Worm (Caenorhabditis elegans) whole organism, early embryonic: ENCODE measurements around the gene C44B7.7.

Experiments used
- F13C5.2 ChIP-seq: sonication (generic microtip); optimal IDR thresholded peaks from 2 replicates; lab custom pipeline; 2017; ENCODE audit warnings: mild to moderate bottlenecking, missing genetic modification characterization, inconsistent platforms, missing compliant biosample characterization
- aly-1 ChIP-seq: sonication (generic microtip); optimal IDR thresholded peaks from 2 replicates; lab custom pipeline; 2016; ENCODE audit warnings: missing genetic modification characterization, missing compliant biosample characterization
- ama-1 ChIP-seq: fragments of 150-350 bp; optimal IDR thresholded peaks from 2 replicates; lab custom pipeline; 2014
- ceh-13 ChIP-seq: fragments of 200-800 bp; sonication (Bioruptor generic); optimal IDR thresholded peaks from 2 replicates; lab custom pipeline; 2018; ENCODE audit warnings: mild to moderate bottlenecking, missing genetic modification characterization, missing compliant biosample characterization
- ceh-36 ChIP-seq: sonication (generic microtip); optimal IDR thresholded peaks from 2 replicates; lab custom pipeline; 2016; ENCODE audit warnings: missing genetic modification characterization, inconsistent platforms, missing compliant biosample characterization
- flt-1 ChIP-seq: fragments of 200-800 bp; sonication (Bioruptor generic); IDR thresholded peaks from 2 replicates; pipeline ENCODE4 v1.3.6; 2022; ENCODE audit warnings: missing genetic modification characterization, missing compliant biosample characterization
- hmg-4 ChIP-seq: fragments of 200-800 bp; sonication (Bioruptor generic); optimal IDR thresholded peaks from 2 replicates; lab custom pipeline; 2018; ENCODE audit warnings: mild to moderate bottlenecking, missing genetic modification characterization, missing compliant biosample characterization
- hnd-1 ChIP-seq: sonication (generic microtip); optimal IDR thresholded peaks from 2 replicates; lab custom pipeline; 2016; ENCODE audit warnings: missing genetic modification characterization, missing compliant biosample characterization
- pes-1 ChIP-seq: fragments of 200-800 bp; sonication (Bioruptor generic); IDR thresholded peaks from 2 replicates; pipeline ENCODE4 v1.3.6; 2022; ENCODE audit warnings: missing genetic modification reagents, missing genetic modification characterization, missing compliant biosample characterization
- sea-1 ChIP-seq: fragments of 200-800 bp; sonication (Bioruptor generic); conservative IDR thresholded peaks from 2 replicates; pipeline ENCODE4 v1.3.6; 2022; ENCODE audit warnings: missing genetic modification characterization, missing compliant biosample characterization
- tbx-11 ChIP-seq: fragments of 200-800 bp; sonication (Bioruptor generic); IDR thresholded peaks from 2 replicates; pipeline ENCODE4 v1.3.6; 2022; ENCODE audit warnings: missing genetic modification characterization, missing compliant biosample characterization
- tbx-37 ChIP-seq: fragments of 200-800 bp; sonication (Bioruptor generic); conservative IDR thresholded peaks from 2 replicates; pipeline ENCODE4 v1.3.6; 2022; ENCODE audit warnings: missing genetic modification reagents, missing genetic modification characterization, missing compliant biosample characterization
- tra-4 ChIP-seq: sonication (generic microtip); optimal IDR thresholded peaks from 2 replicates; lab custom pipeline; 2017; ENCODE audit warnings: missing genetic modification characterization, missing compliant biosample characterization

DNA sequence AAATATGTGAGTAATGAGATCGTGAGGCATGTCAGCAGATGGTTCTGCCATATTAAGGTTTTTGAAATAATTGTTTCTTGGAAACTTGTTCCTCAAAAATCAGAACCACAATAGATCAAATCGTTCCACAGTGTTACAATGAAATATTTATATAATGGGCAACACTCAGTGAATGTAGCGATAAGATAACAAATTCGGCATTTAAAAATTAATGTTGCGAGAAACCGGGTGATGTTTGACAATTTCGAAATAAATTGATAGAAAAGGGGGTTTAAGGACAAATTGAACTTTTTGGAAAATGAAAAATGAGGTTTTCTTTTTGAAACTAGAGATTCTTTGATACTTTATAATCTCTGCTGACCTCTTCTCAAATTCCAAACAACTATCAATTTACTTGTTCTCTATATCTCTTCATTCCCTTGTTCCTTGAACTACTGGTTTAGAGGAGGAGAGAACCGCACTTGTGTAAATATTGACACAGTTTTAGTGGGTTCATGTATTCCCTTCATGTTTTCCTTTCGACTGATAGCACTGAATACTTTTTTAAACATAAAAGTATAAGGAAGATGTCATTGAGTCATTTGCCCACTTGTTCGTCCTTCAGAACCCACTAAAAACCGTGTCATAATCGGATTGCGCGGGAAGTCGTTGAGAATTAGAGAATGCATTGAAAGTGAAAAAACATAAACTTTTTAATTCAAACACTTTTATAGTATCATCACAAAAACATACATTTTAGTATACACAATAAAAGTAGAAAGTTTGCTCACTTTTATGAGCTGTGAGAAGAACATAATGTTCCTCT lies 43.0 kb downstream of the C44B7.7 start:
- TF ChIP-seq flt-1 (GFP tag; lab: Robert Waterston, UW) (no peak), ama-1 (lab: Kevin White, UChicago) (no peak), hmg-4 (GFP tag; lab: Kevin White, UChicago) (no peak), pes-1 (no peak), aly-1 (tag; lab: Kevin White, UChicago) (no peak), tra-4 (tag; lab: Kevin White, UChicago) (no peak), ceh-13 (GFP tag; lab: Kevin White, UChicago) (no peak), sea-1 (no peak), tbx-11 (GFP tag; lab: Robert Waterston, UW) (no peak), ceh-36 (tag; lab: Kevin White, UChicago) (no peak), tbx-37 (no peak), F13C5.2 (tag; lab: Kevin White, UChicago) (no peak), hnd-1 (tag; lab: Kevin White, UChicago) (no peak)
